Worm (Caenorhabditis elegans): ENCODE measurements around the gene asp-4.

- TF ChIP-seq snpc-4 (GFP tag; optimal IDR thresholded peaks at IDR 0.05) (no peak), snpc-4 (tag; optimal IDR thresholded peaks at IDR 0.05) (no peak), lin-35 (GFP tag; optimal IDR thresholded peaks at IDR 0.05) (no peak), K11D2.4 (GFP tag; IDR thresholded peaks at IDR 0.05) (no peak), rcor-1 (GFP tag; IDR thresholded peaks at IDR 0.05) (no peak), C17E4.6 (GFP tag; IDR thresholded peaks at IDR 0.05) (no peak), sptf-2 (GFP tag; optimal IDR thresholded peaks at IDR 0.05) (no peak), Y53F4B.3 (GFP tag; IDR thresholded peaks at IDR 0.05) (no peak)
These were observed 50.5 kb downstream of the asp-4 start for ce11 chrX:13170804-13171203.

All from whole organism, young adult.